Fruit fly (Drosophila melanogaster) S2 (cell line): ENCODE data around the gene dikar.

Experiments used
- CG8478 ChIP-seq: fragments of >200 bp; optimal IDR thresholded peaks from 2 replicates; lab custom pipeline; 2018
- CTCF ChIP-seq, 2 experiments: fragments of >200 bp; optimal IDR thresholded peaks; 2 replicates each; lab custom pipeline; 2018

DNA sequence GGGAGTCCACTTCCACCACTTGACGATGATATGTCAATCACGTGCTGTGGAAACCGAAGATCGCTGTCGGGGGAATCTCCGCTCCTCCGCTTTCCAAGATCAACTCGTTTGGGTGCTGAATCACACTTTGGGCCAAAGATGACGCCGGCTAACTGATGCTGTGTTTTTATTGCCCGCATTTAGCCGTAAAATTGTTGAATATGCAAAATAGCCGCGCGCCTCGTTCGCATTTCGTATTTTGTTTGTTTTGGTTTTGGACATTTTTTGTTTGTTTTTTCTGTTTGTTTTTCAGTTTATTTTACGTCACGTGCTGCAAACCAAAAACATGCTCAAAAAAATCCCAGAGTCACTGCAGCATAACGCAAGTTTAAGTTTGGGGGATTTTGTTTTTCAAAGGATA, 19.6 kb downstream of the dikar start:
- TF ChIP-seq CTCF (optimal IDR thresholded peaks at IDR 0.05; lab: Kevin White, UChicago) (no peak), CG8478 (no peak)
